Fruit fly (Drosophila melanogaster) whole organism: Measurements from ENCODE around the gene CG31871.

ENCODE experiments used
- CG8478 ChIP-seq: fragments of >200 bp; optimal IDR thresholded peaks from 2 replicates; lab custom pipeline; 2018; ENCODE audit warnings: inconsistent platforms
- Dll ChIP-seq: fragments of >200 bp; optimal IDR thresholded peaks from 2 replicates; lab custom pipeline; 2017
- EcR ChIP-seq, 2 experiments: fragments of >200 bp; optimal IDR thresholded peaks; 2 replicates each; lab custom pipeline; 2017; ENCODE audit warnings: missing biosample characterization in 2 of 2, missing genetic modification characterization in 2 of 2, missing genetic modification reagents in 2 of 2
- pan ChIP-seq: fragments of >200 bp; optimal IDR thresholded peaks from 2 replicates; lab custom pipeline; 2017
- usp ChIP-seq: fragments of >200 bp; optimal IDR thresholded peaks from 2 replicates; lab custom pipeline; 2017; ENCODE audit warnings: missing biosample characterization, missing genetic modification characterization, mixed read lengths

DNA sequence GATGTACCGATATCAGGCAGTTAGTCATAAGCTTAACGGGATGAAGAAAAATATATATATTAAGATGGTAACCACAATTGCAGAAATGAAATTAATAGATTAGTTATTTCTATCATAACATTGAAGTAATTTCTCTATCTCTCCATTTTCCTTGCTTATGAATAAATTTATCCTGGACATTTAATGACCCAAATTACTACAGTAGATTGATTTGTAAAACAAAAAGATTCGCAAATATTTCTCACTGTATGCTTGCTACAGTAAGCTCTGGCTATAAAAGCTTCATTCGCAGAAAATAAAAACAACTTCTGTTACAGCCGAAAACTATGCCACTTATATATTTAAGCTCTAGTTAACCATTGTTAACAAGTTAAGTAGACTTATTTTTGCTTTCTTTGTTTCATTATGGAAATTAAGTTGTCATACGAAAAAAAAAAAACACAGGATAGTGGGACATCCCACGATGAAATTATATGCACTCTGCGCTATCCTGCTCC is 18.8 kb downstream of the CG31871 start, which contains the start of gene CG17105:
- no peak for TF ChIP-seq Dll (lab: Kevin White, UChicago)
- no peak for TF ChIP-seq pan (lab: Kevin White, UChicago)
- TF ChIP-seq usp (GFP tag; lab: Kevin White, UChicago): no peak
- TF ChIP-seq CG8478 (lab: Kevin White, UChicago): no peak
- TF ChIP-seq EcR (GFP tag; optimal IDR thresholded peaks at IDR 0.05; lab: Kevin White, UChicago): no peak
